Fruit fly (Drosophila melanogaster): ENCODE results near the gene CG13244.

DNA sequence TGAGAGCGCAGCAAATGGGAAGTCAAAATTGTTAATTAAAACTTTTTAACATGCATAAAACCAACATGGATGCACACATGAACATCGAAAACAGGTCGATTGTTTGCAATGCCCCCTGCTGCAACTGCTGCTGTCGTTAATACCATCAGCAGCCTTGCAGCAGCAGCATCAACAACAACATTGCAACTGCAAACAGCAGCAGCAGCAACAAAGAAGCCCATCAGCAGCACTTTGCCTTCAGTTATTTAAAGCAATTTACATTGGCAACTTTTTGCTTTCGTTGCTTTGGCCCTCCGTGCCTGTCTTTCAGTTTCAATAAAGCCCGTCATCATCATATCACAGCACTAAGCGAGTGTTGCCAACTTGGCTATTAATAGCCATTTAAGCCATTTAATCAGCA lies 9.3 kb upstream of the CG13244 start:
- TF ChIP-seq pan (optimal IDR thresholded peaks at IDR 0.05) (no peak), Dll (optimal IDR thresholded peaks at IDR 0.05) (no peak), usp (GFP tag; optimal IDR thresholded peaks at IDR 0.05) (no peak), psq (optimal IDR thresholded peaks at IDR 0.05) (no peak), CG8478 (optimal IDR thresholded peaks at IDR 0.05) (no peak)

Data from whole organism.